Worm (Caenorhabditis elegans) whole organism, L4/young adult: ENCODE results near the gene rbm-22.

Experiments
- W03F9.2 ChIP-seq: fragments of 150-350 bp; optimal IDR thresholded peaks from 2 replicates; lab custom pipeline; 2014; ENCODE audit warnings: missing biosample characterization, missing genetic modification characterization
- dao-5 ChIP-seq: sonication (generic microtip); optimal IDR thresholded peaks from 2 replicates; lab custom pipeline; 2016; ENCODE audit warnings: missing genotype, missing genetic modification characterization, moderate library complexity, missing compliant biosample characterization
- him-1 ChIP-seq: sonication (generic microtip); optimal IDR thresholded peaks from 2 replicates; lab custom pipeline; 2016; ENCODE audit warnings: missing genotype, missing genetic modification reagents, missing genetic modification characterization, missing compliant biosample characterization

Gene rbm-22

DNA sequence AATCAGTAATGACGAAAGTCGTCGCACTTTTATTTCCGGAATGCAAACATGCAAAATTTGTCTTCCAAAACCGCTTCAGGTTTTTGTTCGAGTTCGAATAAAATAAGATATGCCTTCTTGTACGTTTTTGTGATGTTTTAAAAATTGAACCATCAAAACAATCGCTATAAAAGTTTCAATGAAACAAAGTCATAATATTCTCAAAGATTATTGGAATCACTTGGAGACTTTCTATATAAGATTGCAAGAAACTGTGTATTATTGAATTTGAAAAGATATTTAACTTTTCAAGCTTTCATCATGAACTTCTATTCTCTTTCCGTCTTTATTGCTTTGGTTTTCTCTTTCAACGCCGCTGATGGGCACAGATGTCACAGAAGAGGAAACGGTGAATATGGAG, 15.6 kb downstream of the rbm-22 start, which contains the start of gene fipr-14:
Gene fipr-14 (plus strand): TSS at position 301 of the 400 bp plus-strand sequence.
- TF ChIP-seq W03F9.2 (tag; lab: Kevin White, UChicago) (no peak), him-1 (tag; lab: Kevin White, UChicago) (no peak), dao-5 (tag; lab: Kevin White, UChicago) (no peak)

DNA sequence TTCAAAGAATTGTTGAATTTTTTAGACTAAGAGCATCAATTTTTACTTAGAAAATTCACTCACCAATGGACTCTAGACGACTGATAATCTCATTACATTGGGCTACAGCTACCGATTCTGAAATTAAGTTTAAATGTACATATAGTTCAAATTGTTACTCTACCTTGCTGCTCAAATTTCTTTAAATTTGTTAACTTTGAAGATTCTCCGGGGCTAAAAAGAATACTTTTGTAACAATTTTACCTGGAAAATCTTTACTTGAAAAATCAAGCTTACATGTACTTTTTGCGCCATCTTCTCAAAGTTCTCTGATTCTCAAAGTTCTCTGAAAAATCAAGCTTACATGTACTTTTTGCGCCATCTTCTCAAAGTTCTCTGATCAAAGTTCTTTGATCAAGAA, 18.3 kb downstream of the rbm-22 start, which contains the start of gene sdz-13:
Gene sdz-13 (minus strand): TSS at position 101 of the 400 bp plus-strand sequence.
- TF ChIP-seq dao-5 (tag; lab: Kevin White, UChicago) (no peak), him-1 (tag; lab: Kevin White, UChicago) (no peak), W03F9.2 (tag; lab: Kevin White, UChicago) (no peak)

ce11 chrIV:10880264-10880663, 19.1 kb downstream of the rbm-22 start, which contains the start of gene fipr-15:
TSS of gene fipr-15 (plus strand) at chrIV:10880564.
- TF ChIP-seq dao-5 (tag; lab: Kevin White, UChicago) (no peak), W03F9.2 (tag; lab: Kevin White, UChicago) (no peak), him-1 (tag; lab: Kevin White, UChicago) (no peak)

DNA sequence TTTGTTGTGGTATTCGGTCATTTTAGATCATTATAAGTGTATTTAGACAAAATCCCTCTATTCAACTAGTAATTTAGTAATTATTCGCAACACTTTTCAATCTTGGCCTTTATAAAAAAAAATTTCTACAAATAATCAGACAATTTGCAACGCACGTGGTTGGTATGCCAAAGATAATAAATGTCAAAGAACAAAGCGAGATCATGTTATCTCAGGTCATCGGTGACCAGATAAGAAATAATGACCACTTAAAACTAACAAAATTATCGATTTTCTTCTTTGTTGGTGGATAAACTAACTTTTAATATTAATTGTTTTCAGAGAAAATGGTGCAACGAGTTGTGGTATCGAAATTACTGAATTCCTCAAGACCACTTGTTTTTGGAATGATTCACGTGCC, 20.0 kb downstream of the rbm-22 start, which contains the start of gene F13E9.13:
Gene F13E9.13 (plus strand): TSS at position 317 of the 400 bp plus-strand sequence.
- TF ChIP-seq dao-5 (tag; lab: Kevin White, UChicago) = no peak
- TF ChIP-seq him-1 (tag; lab: Kevin White, UChicago) = no peak
- no peak for TF ChIP-seq W03F9.2 (tag; lab: Kevin White, UChicago)

DNA sequence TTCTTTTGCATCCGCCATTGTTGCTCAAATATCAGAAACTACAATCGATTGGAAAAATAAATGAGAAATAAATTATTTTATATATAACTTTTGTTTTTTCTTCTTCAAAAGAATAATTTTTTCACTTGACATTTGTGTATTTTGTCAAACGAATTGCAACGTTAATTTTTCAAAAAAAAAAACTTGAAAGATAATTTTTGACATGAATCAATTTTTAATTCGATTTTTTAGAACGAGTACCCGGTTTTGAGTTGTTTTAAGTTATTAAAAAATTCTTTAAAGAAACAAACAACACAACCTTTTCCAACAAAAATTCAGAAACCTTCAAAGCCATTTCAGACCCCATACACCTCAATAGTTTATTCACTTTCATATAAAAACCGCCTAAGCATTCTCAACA, 23.1 kb downstream of the rbm-22 start, which contains the start of gene F13E9.5:
Gene F13E9.5 (minus strand): TSS at position 101 of the 400 bp plus-strand sequence.
- no peak for TF ChIP-seq W03F9.2 (tag; lab: Kevin White, UChicago)
- no peak for TF ChIP-seq dao-5 (tag; lab: Kevin White, UChicago)
- TF ChIP-seq him-1 (tag; lab: Kevin White, UChicago) = no peak

ce11 chrIV:10885915-10886314, 24.7 kb downstream of the rbm-22 start, which contains the start of gene srlf-11:
TSS of gene srlf-11 (minus strand) at chrIV:10886015.
- TF ChIP-seq dao-5 (tag; lab: Kevin White, UChicago) = no peak
- no peak for TF ChIP-seq W03F9.2 (tag; lab: Kevin White, UChicago)

- no peak for TF ChIP-seq dao-5 (tag; lab: Kevin White, UChicago)
- TF ChIP-seq W03F9.2 (tag; lab: Kevin White, UChicago) = no peak
- no peak for TF ChIP-seq him-1 (tag; lab: Kevin White, UChicago)
Observed at ce11 chrIV:10887285-10887684, 26.1 kb downstream of the rbm-22 start, which contains the start of gene F13E9.16. TSS of gene F13E9.16 (minus strand) at chrIV:10887385.

DNA sequence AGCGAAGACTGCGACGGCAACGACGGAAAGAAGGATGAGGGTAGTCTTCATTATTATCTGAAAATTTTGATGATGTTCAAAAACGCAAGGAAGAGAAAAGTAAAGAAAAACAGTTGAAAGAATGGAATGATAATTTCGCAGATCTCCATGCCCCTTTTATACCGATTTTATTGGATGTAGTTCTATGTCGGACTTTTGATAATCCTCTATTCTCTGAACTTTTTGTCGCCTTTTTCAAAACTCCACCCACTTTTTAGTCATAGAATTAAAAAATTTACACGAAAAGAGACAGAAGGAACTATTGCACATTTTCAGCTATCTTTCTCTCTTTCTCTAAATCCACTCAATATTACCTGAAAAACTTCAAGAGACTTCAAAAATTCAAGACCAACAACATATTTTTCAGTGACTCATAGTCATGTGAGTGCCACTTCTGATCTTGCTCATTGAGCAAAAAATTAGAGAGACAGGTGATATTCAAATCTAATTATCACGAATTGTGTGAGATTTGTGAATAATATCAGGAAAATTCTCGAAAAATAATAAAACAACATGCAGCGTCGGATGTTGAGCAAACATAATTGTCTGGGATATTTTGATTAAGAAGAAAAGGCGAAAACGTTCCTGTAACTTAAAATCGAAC, 28.7 kb downstream of the rbm-22 start, which contains the start of gene F13E9.15:
Gene F13E9.15 (minus strand): TSS at position 51 of the 643 bp plus-strand sequence.
- TF ChIP-seq him-1 (tag; lab: Kevin White, UChicago) = no peak

DNA sequence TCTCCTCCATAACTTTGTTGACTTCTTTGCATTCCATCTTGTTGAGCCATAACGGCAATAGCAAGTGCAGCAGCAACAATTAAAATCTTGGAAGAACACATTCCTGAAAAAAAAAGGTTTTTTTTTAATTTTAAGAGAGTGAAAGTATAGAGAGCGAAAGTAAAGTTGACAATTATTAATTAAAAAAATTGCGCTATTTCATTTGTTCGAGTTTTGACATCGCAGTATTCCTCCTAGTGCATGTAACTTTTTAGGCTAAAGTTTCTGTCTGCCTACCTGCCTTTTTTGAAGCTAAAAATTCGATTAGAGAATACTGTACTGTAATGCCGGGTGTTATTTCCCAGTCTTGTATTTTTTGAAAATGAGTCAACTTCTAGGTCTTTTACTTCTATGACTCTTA, 30.8 kb downstream of the rbm-22 start, which contains the start of gene srlf-12:
Gene srlf-12 (minus strand): TSS at position 101 of the 400 bp plus-strand sequence.
- TF ChIP-seq W03F9.2 (tag; lab: Kevin White, UChicago) (no peak), dao-5 (tag; lab: Kevin White, UChicago) (no peak), him-1 (tag; lab: Kevin White, UChicago) (no peak)

DNA sequence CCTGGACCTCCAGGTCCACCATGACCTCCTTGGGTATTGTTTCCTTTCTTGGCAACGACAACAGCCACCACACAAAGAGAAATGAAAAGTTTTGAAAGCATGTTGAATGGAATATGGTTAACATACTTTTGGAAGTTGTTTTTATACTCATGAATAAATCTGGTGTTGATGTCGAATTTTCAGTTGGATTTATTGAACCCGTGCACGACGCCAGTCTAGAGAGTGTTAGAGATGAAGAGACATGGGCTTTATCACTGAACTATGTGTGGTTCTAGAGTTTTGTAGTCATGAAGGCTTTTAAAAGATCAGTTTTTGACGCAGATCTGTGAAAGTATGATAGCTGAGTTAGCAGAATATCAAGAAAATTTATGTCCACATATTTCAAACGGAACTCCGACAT, 33.1 kb downstream of the rbm-22 start, which contains the start of gene srlf-14:
Gene srlf-14 (minus strand): TSS at position 101 of the 400 bp plus-strand sequence.
- no peak for TF ChIP-seq dao-5 (tag; lab: Kevin White, UChicago)
- TF ChIP-seq W03F9.2 (tag; lab: Kevin White, UChicago) = no peak
- no peak for TF ChIP-seq him-1 (tag; lab: Kevin White, UChicago)

DNA sequence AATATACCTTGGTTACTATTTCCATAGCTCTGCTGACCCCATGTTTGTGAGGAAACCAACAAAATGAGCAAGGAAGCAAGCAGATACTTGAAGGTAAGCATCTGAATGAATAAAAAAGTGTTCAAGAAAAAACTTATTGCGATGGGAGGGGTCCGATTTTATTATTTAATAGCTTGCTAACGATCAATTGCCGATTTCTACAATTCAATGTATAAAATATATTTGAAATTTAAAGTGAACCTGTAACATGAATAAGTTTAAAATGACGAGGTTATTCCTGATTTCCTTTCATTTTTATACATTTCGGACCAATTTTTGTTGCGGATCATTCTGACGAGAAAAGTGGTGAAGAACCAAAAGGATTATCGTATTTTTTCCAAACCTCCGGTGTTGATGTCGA, 35.3 kb downstream of the rbm-22 start, which contains the start of gene srlf-13:
Gene srlf-13 (minus strand): TSS at position 101 of the 400 bp plus-strand sequence.
- TF ChIP-seq him-1 (tag; lab: Kevin White, UChicago) (no peak), W03F9.2 (tag; lab: Kevin White, UChicago) (no peak), dao-5 (tag; lab: Kevin White, UChicago) (no peak)

DNA sequence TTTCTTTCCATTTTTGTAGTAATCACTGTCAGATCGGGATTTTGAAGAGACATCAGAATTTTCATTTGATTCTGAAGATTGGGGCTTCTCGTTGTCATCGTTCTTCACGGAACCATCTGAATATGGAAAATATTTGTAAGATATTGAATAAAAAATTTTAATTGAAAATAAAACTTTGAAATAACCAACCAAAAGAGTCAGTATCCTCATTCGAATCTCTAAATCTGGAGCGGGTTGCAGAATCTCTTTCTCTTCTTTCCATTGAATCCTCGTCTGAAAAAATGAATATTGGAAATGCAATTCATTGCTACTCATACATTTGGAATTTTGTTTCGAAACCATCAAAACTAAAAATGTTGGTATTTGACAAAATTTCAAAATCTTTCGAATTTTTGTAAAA, 37.0 kb downstream of the rbm-22 start:
- no peak for TF ChIP-seq W03F9.2 (tag; lab: Kevin White, UChicago)
- no peak for TF ChIP-seq dao-5 (tag; lab: Kevin White, UChicago)
- TF ChIP-seq him-1 (tag; lab: Kevin White, UChicago) = no peak

DNA sequence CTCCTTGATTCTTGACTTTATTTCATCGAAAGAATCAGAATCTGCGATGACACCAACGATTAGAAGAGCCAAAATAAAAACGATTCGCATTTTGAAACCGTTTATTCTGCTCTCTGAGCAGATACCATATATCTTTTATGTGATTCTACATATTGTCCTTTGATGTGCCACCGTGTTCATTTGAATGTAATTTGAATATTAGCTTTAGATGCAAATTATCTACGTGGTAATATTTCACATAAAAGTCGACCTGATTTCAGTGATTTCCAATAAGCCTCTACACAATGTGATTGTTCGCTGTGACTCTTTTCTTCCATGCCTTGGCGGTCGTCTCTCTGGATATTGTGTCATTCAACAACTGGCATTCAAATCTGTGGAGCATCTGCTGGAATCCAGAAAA, 37.9 kb downstream of the rbm-22 start, which contains the start of the genes F13E9.9 and F13E9.19:
Gene F13E9.9 (minus strand): TSS at position 101 of the 400 bp plus-strand sequence.
Gene F13E9.19 (plus strand): TSS at position 316 of the 400 bp plus-strand sequence.
- TF ChIP-seq him-1 (tag; lab: Kevin White, UChicago) (no peak), W03F9.2 (tag; lab: Kevin White, UChicago) (no peak), dao-5 (tag; lab: Kevin White, UChicago) (no peak)
